Fruit fly (Drosophila melanogaster): ENCODE data around the gene Nuak.

DNA sequence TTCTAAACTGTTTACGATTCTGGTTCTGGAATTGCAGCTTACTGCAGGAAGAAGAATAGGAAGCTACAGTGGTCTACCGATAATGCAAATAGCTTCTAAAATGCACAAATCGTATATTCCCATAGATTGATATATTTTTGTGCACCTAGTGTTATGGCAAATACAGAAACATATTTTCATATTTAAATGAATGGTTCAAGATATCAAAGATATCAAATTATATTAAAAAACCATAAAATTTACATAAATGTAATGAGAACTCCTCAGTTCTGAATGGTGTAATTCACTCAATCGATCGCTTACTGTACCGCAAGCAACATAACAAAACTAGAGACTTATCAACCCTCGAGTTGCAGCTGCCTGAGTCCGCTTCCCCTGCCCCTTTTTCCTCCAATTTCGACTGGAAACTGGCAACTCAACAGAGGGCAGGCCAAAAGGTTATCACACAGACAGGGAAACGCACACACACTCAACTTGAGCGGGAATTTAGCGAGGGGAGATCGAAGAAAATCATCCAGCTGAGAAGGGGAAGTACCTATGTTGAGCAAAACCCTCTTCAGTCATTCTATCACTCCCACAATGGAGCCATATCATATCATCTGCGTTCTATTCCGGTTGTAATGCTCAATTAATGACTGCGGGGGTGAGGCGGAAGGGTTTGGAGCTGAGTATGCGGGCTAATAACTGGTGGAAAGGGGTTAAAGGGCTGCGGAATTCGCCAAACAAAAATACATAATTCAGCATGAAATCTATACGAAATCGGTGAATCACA lies 90.0 kb downstream of the Nuak start:
- TF ChIP-seq cnc (optimal IDR thresholded peaks at IDR 0.05) (no peak), CG11617 (GFP tag; optimal IDR thresholded peaks at IDR 0.05) (no peak), CG12768 (GFP tag; optimal IDR thresholded peaks at IDR 0.05) (no peak), Mnt (GFP tag; optimal IDR thresholded peaks at IDR 0.05) (no peak), tj (GFP tag; optimal IDR thresholded peaks at IDR 0.05) (no peak), CG5204 (GFP tag; optimal IDR thresholded peaks at IDR 0.05) (peak; percentile 6)
